Fruit fly (Drosophila melanogaster) whole organism, embryonic: ENCODE measurements around the gene mirr.
A peak's percentile ranks its signal among the peaks of the same experiment; 100 is the strongest.

Experiments used
- Bgb ChIP-seq: fragments of 200-800 bp; sonication (Bioruptor generic); IDR thresholded peaks from 2 replicates; pipeline ENCODE4 v1.3.6; 2022; ENCODE audit warnings: missing biosample characterization, missing genetic modification characterization; ENCODE audit not compliant: partially characterized antibody
- CG10267 ChIP-seq: fragments of 200-800 bp; sonication (Bioruptor generic); optimal IDR thresholded peaks from 2 replicates; lab custom pipeline; 2018; ENCODE audit warnings: missing biosample characterization, mild to moderate bottlenecking, missing genetic modification characterization, moderate library complexity
- CG11093 ChIP-seq: fragments of 200-800 bp; sonication (Bioruptor generic); IDR thresholded peaks from 3 replicates; pipeline ENCODE4 v1.3.6; 2022; ENCODE audit warnings: missing biosample characterization, missing genetic modification characterization
- CG12155 ChIP-seq: fragments of 200-800 bp; sonication (Bioruptor generic); optimal IDR thresholded peaks from 3 replicates; lab custom pipeline; 2016; ENCODE audit warnings: missing biosample characterization, missing genetic modification characterization
- CG12236 ChIP-seq: fragments of 200-800 bp; sonication (Bioruptor generic); optimal IDR thresholded peaks from 2 replicates; lab custom pipeline; 2016; ENCODE audit warnings: missing biosample characterization, missing genetic modification characterization
- CG15073 ChIP-seq: fragments of 200-800 bp; sonication (Bioruptor generic); optimal IDR thresholded peaks from 2 replicates; lab custom pipeline; 2016; ENCODE audit warnings: missing biosample characterization, missing genetic modification characterization
- CG15479 ChIP-seq: fragments of 200-800 bp; sonication (Bioruptor generic); optimal IDR thresholded peaks from 3 replicates; lab custom pipeline; 2019; ENCODE audit warnings: missing biosample characterization, mild to moderate bottlenecking, missing genetic modification characterization, moderate library complexity
- CG17385 ChIP-seq: fragments of 200-800 bp; sonication (Bioruptor generic); optimal IDR thresholded peaks from 3 replicates; lab custom pipeline; 2018; ENCODE audit warnings: missing biosample characterization, mild to moderate bottlenecking, missing genetic modification characterization
- CG2199 ChIP-seq: fragments of 200-800 bp; sonication (Bioruptor generic); IDR thresholded peaks from 3 replicates; pipeline ENCODE4 v1.3.6; 2022; ENCODE audit warnings: missing biosample characterization, missing genetic modification characterization
- CG30403 ChIP-seq: fragments of 200-800 bp; sonication (Bioruptor generic); optimal IDR thresholded peaks from 3 replicates; lab custom pipeline; 2016; ENCODE audit warnings: missing biosample characterization, missing genetic modification characterization
- CG34224 ChIP-seq: fragments of 200-800 bp; sonication (Bioruptor generic); IDR thresholded peaks from 3 replicates; pipeline ENCODE4 v1.3.6; 2022; ENCODE audit warnings: missing biosample characterization, missing genetic modification characterization; ENCODE audit not compliant: partially characterized antibody
- CG3838 ChIP-seq: fragments of 200-800 bp; sonication (Bioruptor generic); optimal IDR thresholded peaks from 3 replicates; lab custom pipeline; 2016; ENCODE audit warnings: missing biosample characterization, missing genetic modification characterization
- CG7556 ChIP-seq: fragments of 200-800 bp; sonication (Bioruptor generic); optimal IDR thresholded peaks from 2 replicates; lab custom pipeline; 2017; ENCODE audit warnings: missing biosample characterization, mild to moderate bottlenecking, missing genetic modification characterization
- CG7745 ChIP-seq: fragments of 200-800 bp; sonication (Bioruptor generic); optimal IDR thresholded peaks from 2 replicates; lab custom pipeline; 2018; ENCODE audit warnings: missing biosample characterization, mild to moderate bottlenecking, missing genetic modification characterization, moderate library complexity
- CG8290 ChIP-seq, 3 experiments: fragments of 200-800 bp; sonication (Bioruptor generic); optimal IDR thresholded peaks; 2 replicates each; lab custom pipeline; 2016 to 2019; ENCODE audit warnings: missing biosample characterization in 3 of 3, missing genetic modification characterization in 3 of 3, mild to moderate bottlenecking in 2 of 3, moderate library complexity in 1 of 3
- CG8359 ChIP-seq: fragments of 200-800 bp; sonication (Bioruptor generic); optimal IDR thresholded peaks from 2 replicates; lab custom pipeline; 2017; ENCODE audit warnings: missing biosample characterization, mild to moderate bottlenecking, missing genetic modification characterization, borderline replicate concordance
- CG9609 ChIP-seq: fragments of 200-800 bp; sonication (Bioruptor generic); optimal IDR thresholded peaks from 3 replicates; lab custom pipeline; 2016; ENCODE audit warnings: missing biosample characterization, missing genetic modification characterization
- Chrac-16 ChIP-seq: fragments of 200-800 bp; sonication (Bioruptor generic); optimal IDR thresholded peaks from 3 replicates; lab custom pipeline; 2016; ENCODE audit warnings: missing biosample characterization, missing genetic modification characterization
- D ChIP-seq, 2 experiments: fragments of 200-800 bp in 1 of 2; fragments of >200 bp in 1 of 2; sonication (Bioruptor generic) in 1 of 2; optimal IDR thresholded peaks; 2 replicates in 1 of 2; 3 replicates in 1 of 2; lab custom pipeline; 2017; ENCODE audit warnings: mild to moderate bottlenecking in 1 of 2, missing biosample characterization in 1 of 2, missing genetic modification characterization in 1 of 2, missing genetic modification reagents in 1 of 2
- Dfd ChIP-seq, 2 experiments: fragments of >200 bp; optimal IDR thresholded peaks; 2 replicates each; lab custom pipeline; 2017; ENCODE audit warnings: missing biosample characterization in 2 of 2, missing genetic modification characterization in 2 of 2
- Dref ChIP-seq: fragments of 200-800 bp; sonication (Bioruptor generic); IDR thresholded peaks from 2 replicates; pipeline ENCODE4 v1.3.6; 2022; ENCODE audit warnings: missing biosample characterization, missing genetic modification characterization
- Eip74EF ChIP-seq, 2 experiments: fragments of 200-800 bp in 1 of 2; fragments of >200 bp in 1 of 2; sonication (Bioruptor generic) in 1 of 2; optimal IDR thresholded peaks; 2 replicates each; lab custom pipeline; 2017 to 2019; ENCODE audit warnings: missing biosample characterization in 2 of 2, missing genetic modification characterization in 2 of 2, mild to moderate bottlenecking in 1 of 2, moderate library complexity in 1 of 2
- GATAe ChIP-seq: fragments of 200-800 bp; sonication (Bioruptor generic); conservative IDR thresholded peaks from 2 replicates; pipeline ENCODE4 v1.3.6; 2022; ENCODE audit warnings: missing biosample characterization, missing genetic modification characterization
- HLHmδ ChIP-seq: fragments of 200-800 bp; sonication (Bioruptor generic); optimal IDR thresholded peaks from 2 replicates; lab custom pipeline; 2018; ENCODE audit warnings: missing biosample characterization, mild to moderate bottlenecking, missing genetic modification characterization, moderate library complexity
- Hr78 ChIP-seq, 2 experiments: fragments of 200-800 bp in 1 of 2; fragments of >200 bp in 1 of 2; sonication (Bioruptor generic) in 1 of 2; optimal IDR thresholded peaks; 2 replicates each; lab custom pipeline; 2017 to 2019; ENCODE audit warnings: missing biosample characterization in 2 of 2, missing genetic modification characterization in 2 of 2, mild to moderate bottlenecking in 1 of 2, moderate library complexity in 1 of 2
- Lpt ChIP-seq: fragments of >200 bp; optimal IDR thresholded peaks from 2 replicates; lab custom pipeline; 2018; ENCODE audit warnings: missing biosample characterization, missing genetic modification characterization
- Med ChIP-seq: fragments of 200-800 bp; sonication (Bioruptor generic); peaks from one replicate; lab custom pipeline; 2016; ENCODE audit warnings: missing biosample characterization, missing genetic modification characterization, mild to moderate bottlenecking, inconsistent platforms, moderate library complexity
- Pdp1 ChIP-seq, 2 experiments: fragments of 200-800 bp; sonication (Bioruptor generic); optimal IDR thresholded peaks; 3 replicates each; lab custom pipeline; 2016; ENCODE audit warnings: missing biosample characterization in 2 of 2, missing genetic modification characterization in 2 of 2, mild to moderate bottlenecking in 1 of 2, moderate library complexity in 1 of 2
- Poxn ChIP-seq: fragments of 200-800 bp; sonication (Bioruptor generic); IDR thresholded peaks from 2 replicates; pipeline ENCODE4 v1.3.6; 2022; ENCODE audit warnings: missing biosample characterization, missing genetic modification characterization
- Sox102F ChIP-seq: fragments of 200-800 bp; sonication (Bioruptor generic); optimal IDR thresholded peaks from 2 replicates; lab custom pipeline; 2018; ENCODE audit warnings: missing biosample characterization, mild to moderate bottlenecking, missing genetic modification characterization, moderate library complexity
- ab ChIP-seq: fragments of 200-800 bp; sonication (Bioruptor generic); optimal IDR thresholded peaks from 2 replicates; lab custom pipeline; 2016; ENCODE audit warnings: missing biosample characterization, missing genetic modification characterization
- cad ChIP-seq: fragments of >200 bp; optimal IDR thresholded peaks from 2 replicates; lab custom pipeline; 2017; ENCODE audit warnings: missing biosample characterization, missing genetic modification characterization
- crp ChIP-seq, 2 experiments: fragments of 200-800 bp; sonication (Bioruptor generic); optimal IDR thresholded peaks; 2 replicates in 1 of 2; 3 replicates in 1 of 2; lab custom pipeline; 2017; ENCODE audit warnings: missing biosample characterization in 2 of 2, missing genetic modification characterization in 2 of 2, mild to moderate bottlenecking in 1 of 2, moderate library complexity in 1 of 2
- cwo ChIP-seq: fragments of 200-800 bp; sonication (Bioruptor generic); optimal IDR thresholded peaks from 3 replicates; lab custom pipeline; 2017; ENCODE audit warnings: missing biosample characterization, missing genetic modification characterization, mild to moderate bottlenecking, moderate library complexity, missing genetic modification reagents
- fd64A ChIP-seq: fragments of 200-800 bp; sonication (Bioruptor generic); optimal IDR thresholded peaks from 3 replicates; lab custom pipeline; 2018; ENCODE audit warnings: missing biosample characterization, mild to moderate bottlenecking, missing genetic modification characterization
- gcm ChIP-seq: fragments of 200-800 bp; sonication (Bioruptor generic); optimal IDR thresholded peaks from 2 replicates; lab custom pipeline; 2019; ENCODE audit warnings: missing biosample characterization, mild to moderate bottlenecking, missing genetic modification characterization, moderate library complexity
- gem ChIP-seq: fragments of 200-800 bp; sonication (Bioruptor generic); optimal IDR thresholded peaks from 2 replicates; lab custom pipeline; 2019; ENCODE audit warnings: missing biosample characterization, mild to moderate bottlenecking, missing genetic modification characterization, moderate library complexity
- gro ChIP-seq: fragments of 200-800 bp; sonication (Bioruptor generic); optimal IDR thresholded peaks from 2 replicates; lab custom pipeline; 2016; ENCODE audit warnings: missing biosample characterization, missing genetic modification characterization
- jumu ChIP-seq: fragments of 200-800 bp; sonication (Bioruptor generic); optimal IDR thresholded peaks from 3 replicates; lab custom pipeline; 2016; ENCODE audit warnings: missing biosample characterization, missing genetic modification characterization
- ken ChIP-seq: fragments of 200-800 bp; sonication (Bioruptor generic); IDR thresholded peaks from 3 replicates; pipeline ENCODE4 v1.3.6; 2022; ENCODE audit warnings: missing biosample characterization, missing genetic modification characterization
- kni ChIP-seq: fragments of 200-800 bp; sonication (Bioruptor generic); optimal IDR thresholded peaks from 3 replicates; lab custom pipeline; 2017; ENCODE audit warnings: mild to moderate bottlenecking, missing biosample characterization, missing genetic modification reagents, missing genetic modification characterization
- maf-S ChIP-seq: fragments of 200-800 bp; sonication (Bioruptor generic); optimal IDR thresholded peaks from 2 replicates; lab custom pipeline; 2016; ENCODE audit warnings: missing biosample characterization, missing genetic modification characterization
- nmo ChIP-seq: fragments of 200-800 bp; sonication (Bioruptor generic); optimal IDR thresholded peaks from 2 replicates; lab custom pipeline; 2018; ENCODE audit warnings: missing biosample characterization, mild to moderate bottlenecking, missing genetic modification characterization, moderate library complexity
- pnt ChIP-seq: fragments of 200-800 bp; sonication (Bioruptor generic); optimal IDR thresholded peaks from 3 replicates; lab custom pipeline; 2016; ENCODE audit warnings: missing biosample characterization, missing genetic modification characterization
- rib ChIP-seq: fragments of 200-800 bp; sonication (Bioruptor generic); IDR thresholded peaks from 2 replicates; pipeline ENCODE4 v1.3.6; 2022; ENCODE audit warnings: missing biosample characterization, missing genetic modification characterization
- row ChIP-seq: fragments of 200-800 bp; sonication (Bioruptor generic); IDR thresholded peaks from 3 replicates; pipeline ENCODE4 v1.3.6; 2022; ENCODE audit warnings: missing biosample characterization, missing genetic modification characterization
- sens ChIP-seq: fragments of 200-800 bp; sonication (Bioruptor generic); peaks from one replicate; lab custom pipeline; 2016; ENCODE audit warnings: missing biosample characterization, missing genetic modification characterization
- shn ChIP-seq: fragments of 200-800 bp; sonication (Bioruptor generic); optimal IDR thresholded peaks from 3 replicates; lab custom pipeline; 2016; ENCODE audit warnings: missing biosample characterization, missing genetic modification characterization
- sima ChIP-seq: fragments of 200-800 bp; sonication (Bioruptor generic); optimal IDR thresholded peaks from 2 replicates; lab custom pipeline; 2016; ENCODE audit warnings: missing biosample characterization, missing genetic modification characterization
- sna ChIP-seq: fragments of 200-800 bp; sonication (Bioruptor generic); IDR thresholded peaks from 2 replicates; pipeline ENCODE4 v1.3.6; 2022; ENCODE audit warnings: missing biosample characterization, missing genetic modification characterization; ENCODE audit not compliant: partially characterized antibody
- stwl ChIP-seq: fragments of 200-800 bp; sonication (Bioruptor generic); optimal IDR thresholded peaks from 3 replicates; lab custom pipeline; 2018; ENCODE audit warnings: missing biosample characterization, mild to moderate bottlenecking, missing genetic modification characterization, moderate library complexity

mirr gene

dm6 chr3L:12646102-12646501, 47.3 kb upstream of the mirr start:
- TF ChIP-seq jumu (GFP tag; lab: Kevin White, UChicago) (no peak), stwl (peak; percentile 38), nmo (GFP tag; lab: Kevin White, UChicago) (no peak), CG8290 (GFP tag; optimal IDR thresholded peaks at IDR 0.05; lab: Kevin White, UChicago) (peak; percentile 3), CG8290 (tag; optimal IDR thresholded peaks at IDR 0.05; lab: Kevin White, UChicago) (no peak), gcm (GFP tag; lab: Kevin White, UChicago) (no peak), sima (no peak), CG30403 (GFP tag; lab: Kevin White, UChicago) (no peak), ken (GFP tag; lab: Robert Waterston, UW) (no peak), CG12155 (GFP tag; lab: Kevin White, UChicago) (no peak), ab (no peak), CG7745 (tag; lab: Kevin White, UChicago) (peak; percentile 88), Poxn (GFP tag; lab: Robert Waterston, UW) (no peak), CG7556 (no peak), rib (no peak), CG2199 (GFP tag; lab: Robert Waterston, UW) (peak; percentile 31; the same call in 1 of the 3 replicates), Lpt (GFP tag; lab: Kevin White, UChicago) (no peak), shn (GFP tag; lab: Kevin White, UChicago) (no peak), Dfd (GFP tag; optimal IDR thresholded peaks at IDR 0.05; lab: Kevin White, UChicago) (no peak), CG15479 (GFP tag; lab: Kevin White, UChicago) (peak; percentile 49), HLHmδ (GFP tag; lab: Kevin White, UChicago) (no peak), Eip74EF (GFP tag; optimal IDR thresholded peaks at IDR 0.05; lab: Kevin White, UChicago) (no peak), Hr78 (GFP tag; optimal IDR thresholded peaks at IDR 0.05; lab: Kevin White, UChicago) (no peak), sna (GFP tag; lab: Robert Waterston, UW) (no peak), Med (GFP tag; lab: Kevin White, UChicago) (peak; percentile 77), cwo (GFP tag; lab: Kevin White, UChicago) (no peak), CG9609 (GFP tag; lab: Kevin White, UChicago) (no peak), Bgb (no peak), crp (GFP tag; optimal IDR thresholded peaks at IDR 0.05; lab: Kevin White, UChicago) (no peak), row (GFP tag; lab: Robert Waterston, UW) (no peak), sens (peak; percentile 48), Pdp1 (GFP tag; optimal IDR thresholded peaks at IDR 0.05; lab: Kevin White, UChicago) (peak in 1 of 2 experiments; percentile 61), gro (GFP tag; lab: Kevin White, UChicago) (no peak), CG3838 (no peak), fd64A (no peak)

- TF ChIP-seq CG34224 (GFP tag; lab: Robert Waterston, UW) (no peak), pnt (GFP tag; lab: Kevin White, UChicago) (no peak), CG17385 (GFP tag; lab: Kevin White, UChicago) (no peak), Dref (GFP tag; lab: Robert Waterston, UW) (no peak), Sox102F (GFP tag; lab: Kevin White, UChicago) (no peak), D (optimal IDR thresholded peaks at IDR 0.05; lab: Kevin White, UChicago) (peak; percentile 10), D (GFP tag; optimal IDR thresholded peaks at IDR 0.05; lab: Kevin White, UChicago) (no peak), Chrac-16 (GFP tag; lab: Kevin White, UChicago) (no peak), maf-S (no peak), GATAe (GFP tag; lab: Robert Waterston, UW) (no peak), kni (GFP tag; lab: Kevin White, UChicago) (peak; percentile 35), CG8359 (no peak), CG15073 (GFP tag; lab: Kevin White, UChicago) (no peak), CG11093 (GFP tag; lab: Robert Waterston, UW) (no peak), gem (tag; lab: Kevin White, UChicago) (no peak), CG10267 (no peak), cad (GFP tag; lab: Kevin White, UChicago) (no peak), CG12236 (GFP tag; lab: Kevin White, UChicago) (no peak)
Measured at dm6 chr3L:12647300-12647699, 46.1 kb upstream of the mirr start.
